Fruit fly (Drosophila melanogaster) whole organism, embryonic: ENCODE data around the gene Alg2.

Experiments used
- CG10321 ChIP-seq: fragments of 200-800 bp; sonication (Bioruptor generic); IDR thresholded peaks from 2 replicates; pipeline ENCODE4 v1.3.6; 2022; ENCODE audit warnings: missing biosample characterization, missing genetic modification characterization
- CG11085 ChIP-seq: fragments of 200-800 bp; sonication (Bioruptor generic); IDR thresholded peaks from 2 replicates; pipeline ENCODE4 v1.3.6; 2022; ENCODE audit warnings: missing biosample characterization, missing genetic modification characterization
- CG14014 ChIP-seq: fragments of 200-800 bp; sonication (Bioruptor generic); IDR thresholded peaks from 2 replicates; pipeline ENCODE4 v1.3.6; 2022; ENCODE audit warnings: missing biosample characterization, missing genetic modification characterization
- CG14441 ChIP-seq: fragments of 200-800 bp; sonication (Bioruptor generic); IDR thresholded peaks from 2 replicates; pipeline ENCODE4 v1.3.6; 2022; ENCODE audit warnings: missing biosample characterization, missing genetic modification characterization
- CG14860 ChIP-seq: fragments of 200-800 bp; sonication (Bioruptor generic); IDR thresholded peaks from 3 replicates; pipeline ENCODE4 v1.3.6; 2022; ENCODE audit warnings: missing biosample characterization, missing genetic modification characterization; ENCODE audit not compliant: partially characterized antibody
- CG15011 ChIP-seq: fragments of 200-800 bp; sonication (Bioruptor generic); optimal IDR thresholded peaks from 3 replicates; lab custom pipeline; 2018; ENCODE audit warnings: missing biosample characterization, mild to moderate bottlenecking, missing genetic modification characterization
- CG18764 ChIP-seq: fragments of 200-800 bp; sonication (Bioruptor generic); optimal IDR thresholded peaks from 3 replicates; lab custom pipeline; 2016; ENCODE audit warnings: missing biosample characterization, missing genetic modification characterization
- CG2116 ChIP-seq: fragments of 200-800 bp; sonication (Bioruptor generic); optimal IDR thresholded peaks from 3 replicates; lab custom pipeline; 2018; ENCODE audit warnings: missing biosample characterization, mild to moderate bottlenecking, missing genetic modification characterization
- CG30403 ChIP-seq: fragments of 200-800 bp; sonication (Bioruptor generic); optimal IDR thresholded peaks from 3 replicates; lab custom pipeline; 2016; ENCODE audit warnings: missing biosample characterization, missing genetic modification characterization
- CG3726 ChIP-seq: fragments of 200-800 bp; sonication (Bioruptor generic); IDR thresholded peaks from 3 replicates; pipeline ENCODE4, ENCODE4 v1.3.6; 2022; ENCODE audit warnings: missing biosample characterization, missing genetic modification characterization
- CG42726 ChIP-seq: fragments of 200-800 bp; sonication (Bioruptor generic); IDR thresholded peaks from 2 replicates; pipeline ENCODE4 v1.3.6; 2022; ENCODE audit warnings: missing biosample characterization, missing genetic modification characterization; ENCODE audit not compliant: partially characterized antibody
- CG43689 ChIP-seq: fragments of 200-800 bp; sonication (Bioruptor generic); IDR thresholded peaks from 2 replicates; pipeline ENCODE4 v1.3.6; 2022; ENCODE audit warnings: missing biosample characterization, missing genetic modification characterization
- CG5180 ChIP-seq: fragments of 200-800 bp; sonication (Bioruptor generic); optimal IDR thresholded peaks from 3 replicates; lab custom pipeline; 2017; ENCODE audit warnings: missing biosample characterization, missing genetic modification characterization, mild to moderate bottlenecking, moderate library complexity, missing genetic modification reagents
- CG7963 ChIP-seq: fragments of 200-800 bp; sonication (Bioruptor generic); IDR thresholded peaks from 3 replicates; pipeline ENCODE4 v1.3.6; 2022; ENCODE audit warnings: missing biosample characterization, missing genetic modification characterization; ENCODE audit not compliant: partially characterized antibody
- Dll ChIP-seq: fragments of 200-800 bp; sonication (Bioruptor generic); IDR thresholded peaks from 4 replicates; pipeline ENCODE4 v1.3.6; 2022; ENCODE audit warnings: missing biosample characterization, missing genetic modification characterization; ENCODE audit not compliant: partially characterized antibody
- Ets65A ChIP-seq: fragments of 200-800 bp; sonication (Bioruptor generic); peaks from one replicate; lab custom pipeline; 2016; ENCODE audit warnings: missing biosample characterization, missing genetic modification characterization
- HLH4C ChIP-seq: fragments of 200-800 bp; sonication (Bioruptor generic); IDR thresholded peaks from 3 replicates; pipeline ENCODE4 v1.3.6; 2022; ENCODE audit warnings: missing biosample characterization, missing genetic modification characterization; ENCODE audit not compliant: partially characterized antibody
- HmgD ChIP-seq: fragments of 200-800 bp; sonication (Bioruptor generic); optimal IDR thresholded peaks from 3 replicates; lab custom pipeline; 2016; ENCODE audit warnings: missing biosample characterization, missing genetic modification characterization
- Hr78 ChIP-seq, 2 experiments: fragments of 200-800 bp in 1 of 2; fragments of >200 bp in 1 of 2; sonication (Bioruptor generic) in 1 of 2; optimal IDR thresholded peaks; 2 replicates each; lab custom pipeline; 2017 to 2019; ENCODE audit warnings: missing biosample characterization in 2 of 2, missing genetic modification characterization in 2 of 2, mild to moderate bottlenecking in 1 of 2, moderate library complexity in 1 of 2
- Mes4 ChIP-seq: fragments of 200-800 bp; sonication (Bioruptor generic); optimal IDR thresholded peaks from 2 replicates; lab custom pipeline; 2016; ENCODE audit warnings: missing biosample characterization, missing genetic modification characterization
- NFAT ChIP-seq: fragments of 200-800 bp; sonication (Bioruptor generic); IDR thresholded peaks from 2 replicates; pipeline ENCODE4 v1.3.6; 2022; ENCODE audit warnings: missing biosample characterization, missing genetic modification characterization
- Pdp1 ChIP-seq, 2 experiments: fragments of 200-800 bp; sonication (Bioruptor generic); optimal IDR thresholded peaks; 3 replicates each; lab custom pipeline; 2016; ENCODE audit warnings: missing biosample characterization in 2 of 2, missing genetic modification characterization in 2 of 2, mild to moderate bottlenecking in 1 of 2, moderate library complexity in 1 of 2
- Scr ChIP-seq: fragments of 200-800 bp; sonication (Bioruptor generic); IDR thresholded peaks from 2 replicates; pipeline ENCODE4 v1.3.6; 2022; ENCODE audit warnings: missing biosample characterization, missing genetic modification characterization; ENCODE audit not compliant: partially characterized antibody
- Six4 ChIP-seq: fragments of 200-800 bp; sonication (Bioruptor generic); optimal IDR thresholded peaks from 2 replicates; lab custom pipeline; 2016; ENCODE audit warnings: missing biosample characterization, missing genetic modification characterization
- ato ChIP-seq: fragments of 200-800 bp; sonication (Bioruptor generic); IDR thresholded peaks from 2 replicates; pipeline ENCODE4 v1.3.6; 2022; ENCODE audit warnings: missing biosample characterization, missing genetic modification characterization; ENCODE audit not compliant: partially characterized antibody
- bbx ChIP-seq: fragments of 200-800 bp; sonication (Bioruptor generic); IDR thresholded peaks from 2 replicates; pipeline ENCODE4 v1.3.6; 2022; ENCODE audit warnings: missing biosample characterization, missing genetic modification characterization; ENCODE audit not compliant: partially characterized antibody
- bcd ChIP-seq: fragments of 200-800 bp; sonication (Bioruptor generic); optimal IDR thresholded peaks from 2 replicates; lab custom pipeline; 2017; ENCODE audit warnings: missing biosample characterization, mild to moderate bottlenecking, missing genetic modification characterization
- croc ChIP-seq: fragments of 200-800 bp; sonication (Bioruptor generic); conservative IDR thresholded peaks from 3 replicates; pipeline ENCODE4 v1.3.6; 2022; ENCODE audit warnings: missing biosample characterization, missing genetic modification characterization
- dimm ChIP-seq: fragments of 200-800 bp; sonication (Bioruptor generic); IDR thresholded peaks from 2 replicates; pipeline ENCODE4 v1.3.6; 2022; ENCODE audit warnings: missing biosample characterization, missing genetic modification characterization
- exex ChIP-seq: fragments of 200-800 bp; sonication (Bioruptor generic); optimal IDR thresholded peaks from 4 replicates; lab custom pipeline; 2018; ENCODE audit warnings: missing biosample characterization, mild to moderate bottlenecking, missing genetic modification characterization, moderate library complexity
- gt ChIP-seq: fragments of 200-800 bp; sonication (Bioruptor generic); IDR thresholded peaks from 2 replicates; pipeline ENCODE4 v1.3.6; 2022; ENCODE audit warnings: missing biosample characterization, missing genetic modification characterization
- hb ChIP-seq: fragments of 200-800 bp; sonication (Bioruptor generic); IDR thresholded peaks from 3 replicates; pipeline ENCODE4 v1.3.6; 2022; ENCODE audit warnings: missing biosample characterization, missing genetic modification characterization; ENCODE audit not compliant: partially characterized antibody
- inv ChIP-seq: fragments of 200-800 bp; sonication (Bioruptor generic); IDR thresholded peaks from 2 replicates; pipeline ENCODE4 v1.3.6; 2022; ENCODE audit warnings: missing biosample characterization, missing genetic modification characterization; ENCODE audit not compliant: partially characterized antibody
- lola ChIP-seq, 3 experiments: fragments of >200 bp in 2 of 3; fragments of 200-800 bp in 1 of 3; sonication (Bioruptor generic) in 1 of 3; optimal IDR thresholded peaks; 2 replicates each; lab custom pipeline; 2017 to 2019; ENCODE audit warnings: missing biosample characterization in 3 of 3, missing genetic modification characterization in 3 of 3, mild to moderate bottlenecking in 1 of 3, moderate library complexity in 1 of 3
- pho ChIP-seq: fragments of 200-800 bp; sonication (Bioruptor generic); optimal IDR thresholded peaks from 2 replicates; lab custom pipeline; 2016; ENCODE audit warnings: missing biosample characterization, missing genetic modification characterization
- schlank ChIP-seq: fragments of 200-800 bp; sonication (Bioruptor generic); optimal IDR thresholded peaks from 2 replicates; lab custom pipeline; 2018; ENCODE audit warnings: missing biosample characterization, mild to moderate bottlenecking, missing genetic modification characterization
- sd ChIP-seq: fragments of 200-800 bp; sonication (Bioruptor generic); optimal IDR thresholded peaks from 3 replicates; lab custom pipeline; 2018; ENCODE audit warnings: missing biosample characterization, mild to moderate bottlenecking, missing genetic modification characterization, moderate library complexity
- sens ChIP-seq: fragments of 200-800 bp; sonication (Bioruptor generic); peaks from one replicate; lab custom pipeline; 2016; ENCODE audit warnings: missing biosample characterization, missing genetic modification characterization
- shn ChIP-seq: fragments of 200-800 bp; sonication (Bioruptor generic); optimal IDR thresholded peaks from 3 replicates; lab custom pipeline; 2016; ENCODE audit warnings: missing biosample characterization, missing genetic modification characterization
- sna ChIP-seq: fragments of 200-800 bp; sonication (Bioruptor generic); IDR thresholded peaks from 2 replicates; pipeline ENCODE4 v1.3.6; 2022; ENCODE audit warnings: missing biosample characterization, missing genetic modification characterization; ENCODE audit not compliant: partially characterized antibody
- sqz ChIP-seq: fragments of 200-800 bp; sonication (Bioruptor generic); optimal IDR thresholded peaks from 3 replicates; lab custom pipeline; 2018; ENCODE audit warnings: missing biosample characterization, mild to moderate bottlenecking, missing genetic modification characterization
- sr ChIP-seq: fragments of 200-800 bp; sonication (Bioruptor generic); IDR thresholded peaks from 3 replicates; pipeline ENCODE4 v1.3.6; 2022; ENCODE audit warnings: missing biosample characterization, missing genetic modification characterization
- sug ChIP-seq: fragments of 200-800 bp; optimal IDR thresholded peaks from 2 replicates; lab custom pipeline; 2019; ENCODE audit warnings: missing biosample characterization, mild to moderate bottlenecking, missing genetic modification characterization, moderate library complexity
- tll ChIP-seq, 2 experiments: fragments of 200-800 bp in 1 of 2; fragments of >200 bp in 1 of 2; sonication (Bioruptor generic) in 1 of 2; optimal IDR thresholded peaks; 2 replicates each; lab custom pipeline; 2017 to 2019; ENCODE audit warnings: missing biosample characterization in 2 of 2, missing genetic modification characterization in 2 of 2, mild to moderate bottlenecking in 1 of 2, moderate library complexity in 1 of 2
- ttk ChIP-seq: fragments of 200-800 bp; sonication (Bioruptor generic); IDR thresholded peaks from 2 replicates; pipeline ENCODE4 v2.1.2; 2022; ENCODE audit warnings: missing biosample characterization, missing genetic modification characterization
- unc-4 ChIP-seq: fragments of 200-800 bp; sonication (Bioruptor generic); IDR thresholded peaks from 2 replicates; pipeline ENCODE4 v1.3.6; 2022; ENCODE audit warnings: missing biosample characterization, missing genetic modification characterization; ENCODE audit not compliant: partially characterized antibody
- vnd ChIP-seq: fragments of 200-800 bp; sonication (Bioruptor generic); IDR thresholded peaks from 3 replicates; pipeline ENCODE4 v1.3.6; 2022; ENCODE audit warnings: missing biosample characterization, missing genetic modification characterization; ENCODE audit not compliant: partially characterized antibody

Alg2 gene

DNA sequence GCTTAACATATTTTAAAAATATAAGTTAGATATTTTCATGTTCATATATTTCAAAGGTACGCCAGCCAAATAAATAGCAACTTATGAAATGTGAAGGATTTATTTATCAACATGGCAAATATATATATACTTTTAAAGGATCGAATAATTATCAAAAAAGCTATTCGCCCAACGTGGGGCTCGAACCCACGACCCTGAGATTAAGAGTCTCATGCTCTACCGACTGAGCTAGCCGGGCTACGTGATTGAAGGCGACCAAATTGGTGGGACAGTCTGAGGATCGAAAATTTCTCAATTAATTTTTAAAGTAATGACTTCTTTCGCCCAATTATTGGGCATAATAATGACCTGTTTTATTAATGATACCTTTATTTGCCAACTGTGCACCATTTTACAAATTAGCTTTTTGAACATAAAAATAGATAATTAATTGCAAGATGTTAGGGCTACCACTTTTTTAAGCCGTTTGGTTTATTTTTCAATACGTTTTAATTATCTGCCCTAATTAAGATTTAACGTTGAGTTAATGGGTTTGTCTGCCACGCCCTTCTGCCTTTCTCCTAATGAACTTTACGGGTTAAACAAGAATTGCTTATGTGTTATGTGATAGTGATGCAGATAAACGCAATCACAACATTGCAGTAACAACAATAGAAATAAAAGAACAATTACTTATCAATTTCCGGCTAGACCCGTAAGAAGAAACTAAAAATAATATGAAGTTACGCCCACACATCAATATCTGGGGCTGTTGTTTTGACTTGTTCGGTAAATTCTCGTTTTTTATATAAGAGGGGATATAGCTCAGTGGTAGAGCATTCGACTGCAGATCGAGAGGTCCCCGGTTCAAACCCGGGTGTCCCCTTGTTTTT, 46.6 kb upstream of the Alg2 start (continued):
- peak; percentile 45 for TF ChIP-seq Scr (GFP tag; lab: Robert Waterston, UW)
- TF ChIP-seq CG43689 (GFP tag; lab: Robert Waterston, UW) = no peak
- no peak for TF ChIP-seq gt (GFP tag; lab: Robert Waterston, UW)
- TF ChIP-seq sqz (GFP tag; lab: Kevin White, UChicago) = peak; percentile 30
- no peak for TF ChIP-seq sug
- peak; percentile 54; the same call in 2 of the 3 replicates for TF ChIP-seq CG14860 (GFP tag; lab: Robert Waterston, UW)
- no peak for TF ChIP-seq schlank (tag; lab: Kevin White, UChicago)
- TF ChIP-seq sens (GFP tag; lab: Kevin White, UChicago) = peak; percentile 14
- TF ChIP-seq NFAT = no peak
- no peak for TF ChIP-seq bcd (GFP tag; lab: Kevin White, UChicago)
- no peak for TF ChIP-seq pho (GFP tag; lab: Kevin White, UChicago)
- TF ChIP-seq HLH4C (GFP tag; lab: Robert Waterston, UW) = no peak
- TF ChIP-seq Ets65A (GFP tag; lab: Kevin White, UChicago) = peak; percentile 34
- no peak for TF ChIP-seq dimm (GFP tag; lab: Robert Waterston, UW)
- TF ChIP-seq CG10321 (GFP tag; lab: Robert Waterston, UW) = no peak
- TF ChIP-seq CG15011 (GFP tag; lab: Kevin White, UChicago) = no peak
- TF ChIP-seq sd = no peak
- peak; percentile 65; the same call in 1 of the 2 replicates for TF ChIP-seq CG42726 (GFP tag; lab: Robert Waterston, UW)
- no peak for TF ChIP-seq Six4 (GFP tag; lab: Kevin White, UChicago)
- peak; percentile 15; the same call in 1 of the 4 replicates for TF ChIP-seq Dll (GFP tag; lab: Robert Waterston, UW)
- no peak for TF ChIP-seq lola (GFP tag; optimal IDR thresholded peaks at IDR 0.05; lab: Kevin White, UChicago)
- no peak for TF ChIP-seq CG18764 (GFP tag; lab: Kevin White, UChicago)
- no peak for TF ChIP-seq CG5180 (GFP tag; lab: Kevin White, UChicago)
- TF ChIP-seq hb (GFP tag; lab: Robert Waterston, UW) = no peak
- peak; percentile 67; the same call in 2 of the 3 replicates for TF ChIP-seq CG7963
- no peak for TF ChIP-seq tll (GFP tag; optimal IDR thresholded peaks at IDR 0.05; lab: Kevin White, UChicago)
- peak; percentile 44; the same call in 1 of the 3 replicates for TF ChIP-seq vnd
- no peak for TF ChIP-seq CG2116
- no peak for TF ChIP-seq CG14014
- TF ChIP-seq ato (GFP tag; lab: Robert Waterston, UW) = peak; percentile 41
- TF ChIP-seq sna = no peak
- TF ChIP-seq unc-4 (GFP tag; lab: Robert Waterston, UW) = 0 out of 2 replicates have a peak, but pooled peaks have one; percentile 18
- peak; percentile 71 for TF ChIP-seq exex (tag; lab: Kevin White, UChicago)
- no peak for TF ChIP-seq HmgD (GFP tag; lab: Kevin White, UChicago)
- no peak for TF ChIP-seq Hr78 (GFP tag; optimal IDR thresholded peaks at IDR 0.05; lab: Kevin White, UChicago)
- TF ChIP-seq shn (GFP tag; lab: Kevin White, UChicago) = no peak
- TF ChIP-seq Mes4 = no peak
- TF ChIP-seq CG14441 (GFP tag; lab: Robert Waterston, UW) = no peak
- TF ChIP-seq CG30403 (GFP tag; lab: Kevin White, UChicago) = no peak
- peak in 1 of 2 experiments; percentile 68 for TF ChIP-seq Pdp1 (GFP tag; optimal IDR thresholded peaks at IDR 0.05; lab: Kevin White, UChicago)
- peak; percentile 57; the same call in 1 of the 3 replicates for TF ChIP-seq sr (GFP tag; lab: Robert Waterston, UW)
- TF ChIP-seq ttk (GFP tag; lab: Robert Waterston, UW) = no peak
- no peak for TF ChIP-seq CG11085 (GFP tag; lab: Robert Waterston, UW)
- peak; percentile 52 for TF ChIP-seq bbx (GFP tag; lab: Robert Waterston, UW)
- no peak for TF ChIP-seq croc (GFP tag; lab: Robert Waterston, UW)
- no peak for TF ChIP-seq CG3726
- no peak for TF ChIP-seq inv (GFP tag; lab: Robert Waterston, UW)
